Worm (Caenorhabditis elegans): ENCODE results near the gene dap-3.

DNA sequence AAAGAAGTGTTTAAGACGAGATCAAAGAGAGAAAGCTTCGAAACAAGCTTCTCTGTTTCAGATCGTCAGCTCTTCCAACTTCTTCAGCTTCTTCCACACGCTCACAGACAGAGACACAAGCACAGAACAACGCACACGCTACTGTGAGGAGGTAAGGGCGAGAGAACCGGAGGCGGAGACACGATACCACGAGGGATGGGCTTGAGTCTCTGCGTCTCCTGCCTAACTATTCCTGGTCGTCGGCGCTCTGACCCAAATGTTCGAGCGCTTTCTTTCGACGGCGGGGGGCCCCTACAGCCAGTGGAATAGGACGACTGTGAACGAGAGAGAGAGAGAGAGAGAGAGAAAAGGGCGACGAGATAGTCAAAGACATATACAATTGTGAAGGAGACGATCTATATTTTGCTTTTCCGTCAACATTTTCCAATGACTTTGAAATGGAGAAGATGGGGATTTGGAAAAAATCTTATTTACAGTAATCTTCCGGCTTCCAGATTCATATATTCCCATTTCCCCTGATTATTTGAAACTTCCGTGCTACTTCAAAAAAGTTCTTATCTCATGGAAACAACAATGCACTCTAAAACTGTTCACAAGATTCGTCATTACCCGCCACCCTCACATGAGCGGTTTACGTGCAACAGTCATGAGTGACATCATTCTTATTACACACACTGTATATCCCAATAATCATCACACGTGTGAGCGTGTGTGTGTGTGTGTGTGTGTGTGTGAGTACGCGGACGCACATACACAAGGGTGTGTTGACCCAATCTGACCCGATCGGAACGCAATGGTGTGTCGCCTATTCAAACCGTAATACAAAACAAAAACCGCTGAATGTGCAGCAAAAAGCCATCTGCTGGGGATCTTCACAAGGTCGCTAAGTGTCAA lies 31.9 kb upstream of the dap-3 start:
- TF ChIP-seq efl-1 (GFP tag; optimal IDR thresholded peaks at IDR 0.05): no peak
- TF ChIP-seq ama-1 (optimal IDR thresholded peaks at IDR 0.05): peak; percentile 91
- TF ChIP-seq ama-1 (GFP tag; optimal IDR thresholded peaks at IDR 0.05): no peak
- no peak for TF ChIP-seq F55B11.4 (tag; optimal IDR thresholded peaks at IDR 0.05; ENCODE audit: borderline replicate concordance, insufficient read depth)
- TF ChIP-seq unc-62 (GFP tag; optimal IDR thresholded peaks at IDR 0.05): no peak
- TF ChIP-seq snpc-1.1 (tag; optimal IDR thresholded peaks at IDR 0.05; ENCODE audit: insufficient read depth): no peak
- TF ChIP-seq ceh-100 (GFP tag; IDR thresholded peaks at IDR 0.05): no peak; the same call in 1 of the 2 replicates
- no peak for TF ChIP-seq pha-4 (tag; optimal IDR thresholded peaks at IDR 0.05)
- TF ChIP-seq dpl-1 (GFP tag; optimal IDR thresholded peaks at IDR 0.05): no peak
- no peak for TF ChIP-seq snpc-4 (GFP tag; optimal IDR thresholded peaks at IDR 0.05)
- TF ChIP-seq snpc-4 (tag; optimal IDR thresholded peaks at IDR 0.05): peak; percentile 19 to 43 (median 23)
- TF ChIP-seq F57A8.1 (GFP tag; optimal IDR thresholded peaks at IDR 0.05): no peak
- TF ChIP-seq B0261.1 (tag; optimal IDR thresholded peaks at IDR 0.05): no peak
